Fruit fly (Drosophila melanogaster) whole organism, prepupa: ENCODE results near the gene FucT6.

Experiments used
- CG11294 ChIP-seq: fragments of 200-800 bp; sonication (Bioruptor generic); IDR thresholded peaks from 2 replicates; pipeline ENCODE4 v1.3.6; 2022; ENCODE audit warnings: missing biosample characterization, missing genetic modification characterization
- CG15336 ChIP-seq: fragments of 200-800 bp; sonication (Bioruptor generic); IDR thresholded peaks from 2 replicates; pipeline ENCODE4 v1.3.6; 2022; ENCODE audit warnings: missing biosample characterization, missing genetic modification characterization
- CG4318 ChIP-seq: fragments of 200-800 bp; sonication (Bioruptor generic); optimal IDR thresholded peaks from 3 replicates; lab custom pipeline; 2017; ENCODE audit warnings: missing biosample characterization, mild to moderate bottlenecking, missing genetic modification characterization
- CG6163 ChIP-seq: fragments of 200-800 bp; sonication (Bioruptor generic); IDR thresholded peaks from 3 replicates; pipeline ENCODE4 v1.3.6; 2022; ENCODE audit warnings: missing biosample characterization, missing genetic modification characterization
- CG6808 ChIP-seq: fragments of 200-800 bp; sonication (Bioruptor generic); optimal IDR thresholded peaks from 3 replicates; lab custom pipeline; 2017; ENCODE audit warnings: missing biosample characterization, missing genetic modification characterization, mild to moderate bottlenecking, moderate library complexity, missing genetic modification reagents
- CG8119 ChIP-seq: fragments of 200-800 bp; sonication (Bioruptor generic); IDR thresholded peaks from 3 replicates; pipeline ENCODE4 v1.3.6; 2022; ENCODE audit warnings: missing biosample characterization, missing genetic modification characterization
- Ets21C ChIP-seq: fragments of 200-800 bp; sonication (Bioruptor generic); optimal IDR thresholded peaks from 3 replicates; lab custom pipeline; 2016; ENCODE audit warnings: missing biosample characterization, missing genetic modification characterization
- Hr4 ChIP-seq: fragments of 200-800 bp; sonication (Bioruptor generic); optimal IDR thresholded peaks from 3 replicates; lab custom pipeline; 2016; ENCODE audit warnings: missing biosample characterization, missing genetic modification characterization
- Lpt ChIP-seq: fragments of 200-800 bp; sonication (Bioruptor generic); optimal IDR thresholded peaks from 3 replicates; lab custom pipeline; 2016; ENCODE audit warnings: missing biosample characterization, missing genetic modification characterization
- salr ChIP-seq, 2 experiments: fragments of 200-800 bp; sonication (Bioruptor generic); optimal IDR thresholded peaks; 3 replicates each; lab custom pipeline; 2016 to 2018; ENCODE audit warnings: missing biosample characterization in 2 of 2, missing genetic modification characterization in 2 of 2, mild to moderate bottlenecking in 1 of 2
- topi ChIP-seq: fragments of 200-800 bp; sonication (Bioruptor generic); optimal IDR thresholded peaks from 3 replicates; lab custom pipeline; 2016; ENCODE audit warnings: missing biosample characterization, missing genetic modification characterization

dm6 chrX:11686675-11687074, 23.1 kb downstream of the FucT6 start:
- TF ChIP-seq topi (GFP tag; lab: Kevin White, UChicago) = no peak
- no peak for TF ChIP-seq CG15336 (GFP tag; lab: Robert Waterston, UW)
- no peak for TF ChIP-seq salr (GFP tag; optimal IDR thresholded peaks at IDR 0.05; lab: Kevin White, UChicago)
- no peak for TF ChIP-seq Ets21C (GFP tag; lab: Kevin White, UChicago)
- no peak for TF ChIP-seq CG8119 (GFP tag; lab: Robert Waterston, UW)
- no peak for TF ChIP-seq CG11294 (GFP tag; lab: Robert Waterston, UW)
- TF ChIP-seq CG6163 (GFP tag; lab: Robert Waterston, UW) = no peak
- peak; percentile 5 for TF ChIP-seq CG6808 (GFP tag; lab: Kevin White, UChicago)
- no peak for TF ChIP-seq CG4318 (GFP tag; lab: Kevin White, UChicago)
- TF ChIP-seq Hr4 (GFP tag; lab: Kevin White, UChicago) = no peak
- TF ChIP-seq Lpt (GFP tag; lab: Kevin White, UChicago) = no peak
